Worm (Caenorhabditis elegans) whole organism, L3 larva: ENCODE measurements around the gene F54D5.9.

Experiments
- R02D3.7 ChIP-seq: fragments of 150-350 bp; optimal IDR thresholded peaks from 2 replicates; lab custom pipeline; 2014; ENCODE audit warnings: missing biosample characterization, missing genetic modification characterization
- aly-2 ChIP-seq: fragments of 150-350 bp; optimal IDR thresholded peaks from 2 replicates; lab custom pipeline; 2014; ENCODE audit warnings: missing biosample characterization, missing genetic modification characterization
- ceh-16 ChIP-seq: sonication (generic microtip); optimal IDR thresholded peaks from 2 replicates; lab custom pipeline; 2017; ENCODE audit warnings: missing biosample characterization, missing genetic modification characterization
- ceh-82 ChIP-seq: fragments of 150-350 bp; optimal IDR thresholded peaks from 2 replicates; lab custom pipeline; 2014; ENCODE audit warnings: missing biosample characterization, missing genetic modification characterization
- ceh-9 ChIP-seq: sonication (generic microtip); optimal IDR thresholded peaks from 2 replicates; lab custom pipeline; 2018; ENCODE audit warnings: missing biosample characterization, missing genetic modification characterization
- daf-12 ChIP-seq: fragments of 150-350 bp; optimal IDR thresholded peaks from 2 replicates; lab custom pipeline; 2014; ENCODE audit warnings: missing biosample characterization, missing genetic modification reagents, missing genetic modification characterization
- egl-27 ChIP-seq: sonication (generic microtip); optimal IDR thresholded peaks from 4 replicates; lab custom pipeline; 2017; ENCODE audit warnings: missing biosample characterization, missing genetic modification reagents, missing genetic modification characterization
- egl-5 ChIP-seq: fragments of 150-350 bp; optimal IDR thresholded peaks from 2 replicates; lab custom pipeline; 2017; ENCODE audit warnings: missing biosample characterization, missing genetic modification reagents, missing genetic modification characterization, inconsistent platforms
- elt-2 ChIP-seq: sonication (generic microtip); optimal IDR thresholded peaks from 2 replicates; lab custom pipeline; 2016; ENCODE audit warnings: missing genetic modification reagents, mild to moderate bottlenecking, missing genetic modification characterization, missing compliant biosample characterization
- elt-3 ChIP-seq, 3 experiments: fragments of 150-350 bp in 1 of 3; sonication (generic microtip) in 2 of 3; optimal IDR thresholded peaks; 2 replicates in 2 of 3; 4 replicates in 1 of 3; lab custom pipeline; 2014 to 2017; ENCODE audit warnings: missing biosample characterization in 3 of 3, missing genetic modification characterization in 3 of 3
- eor-1 ChIP-seq, 2 experiments: fragments of 150-350 bp; optimal IDR thresholded peaks; 2 replicates each; lab custom pipeline; 2014 to 2018; ENCODE audit warnings: missing biosample characterization in 2 of 2, missing genetic modification characterization in 2 of 2
- hmg-11 ChIP-seq: sonication (generic microtip); optimal IDR thresholded peaks from 2 replicates; lab custom pipeline; 2016; ENCODE audit warnings: missing genetic modification characterization, missing compliant biosample characterization
- lin-15B ChIP-seq: fragments of 150-350 bp; optimal IDR thresholded peaks from 2 replicates; lab custom pipeline; 2014; ENCODE audit warnings: missing biosample characterization, missing genetic modification characterization
- nfya-1 ChIP-seq: sonication (generic microtip); optimal IDR thresholded peaks from 2 replicates; lab custom pipeline; 2017; ENCODE audit warnings: missing genetic modification characterization, mild to moderate bottlenecking, missing compliant biosample characterization, antibody characterized with exemption, moderate library complexity; ENCODE audit not compliant: insufficient read depth
- nhr-11 ChIP-seq: fragments of 150-350 bp; optimal IDR thresholded peaks from 2 replicates; lab custom pipeline; 2014; ENCODE audit warnings: missing biosample characterization, missing genetic modification characterization
- nhr-12 ChIP-seq: fragments of 150-350 bp; optimal IDR thresholded peaks from 2 replicates; lab custom pipeline; 2014; ENCODE audit warnings: missing biosample characterization, missing genetic modification characterization
- nhr-23 ChIP-seq: fragments of 150-350 bp; optimal IDR thresholded peaks from 2 replicates; lab custom pipeline; 2014; ENCODE audit warnings: missing biosample characterization, missing genetic modification reagents, missing genetic modification characterization
- nhr-25 ChIP-seq: sonication (generic microtip); optimal IDR thresholded peaks from 2 replicates; lab custom pipeline; 2017; ENCODE audit warnings: missing biosample characterization, missing genetic modification characterization
- nhr-28 ChIP-seq: fragments of 150-350 bp; optimal IDR thresholded peaks from 2 replicates; lab custom pipeline; 2014; ENCODE audit warnings: missing biosample characterization, missing genetic modification characterization
- nhr-43 ChIP-seq: sonication (generic microtip); optimal IDR thresholded peaks from 2 replicates; lab custom pipeline; 2016; ENCODE audit warnings: mild to moderate bottlenecking, missing genetic modification characterization, missing compliant biosample characterization; ENCODE audit not compliant: poor library complexity, severe bottlenecking
- nhr-67 ChIP-seq: fragments of 150-350 bp; optimal IDR thresholded peaks from 2 replicates; lab custom pipeline; 2014; ENCODE audit warnings: missing biosample characterization, missing genetic modification characterization
- pha-4 ChIP-seq: fragments of 150-350 bp; optimal IDR thresholded peaks from 2 replicates; lab custom pipeline; 2014; ENCODE audit warnings: missing biosample characterization, missing genetic modification reagents, missing genetic modification characterization
- pqm-1 ChIP-seq: fragments of 150-350 bp; optimal IDR thresholded peaks from 2 replicates; lab custom pipeline; 2017; ENCODE audit warnings: missing biosample characterization, missing genetic modification characterization, inconsistent platforms
- sea-2 ChIP-seq: fragments of 150-350 bp; sonication (generic microtip); optimal IDR thresholded peaks from 4 replicates; lab custom pipeline; 2014; ENCODE audit warnings: missing biosample characterization, missing genetic modification reagents, missing genetic modification characterization
- skn-1 ChIP-seq: fragments of 150-350 bp; optimal IDR thresholded peaks from 2 replicates; lab custom pipeline; 2014; ENCODE audit warnings: missing biosample characterization, missing genetic modification characterization
- snpc-4 ChIP-seq: fragments of 150-350 bp; optimal IDR thresholded peaks from 2 replicates; lab custom pipeline; 2014; ENCODE audit warnings: missing biosample characterization, missing genetic modification characterization
- tbx-2 ChIP-seq: sonication (generic microtip); optimal IDR thresholded peaks from 2 replicates; lab custom pipeline; 2016; ENCODE audit warnings: mild to moderate bottlenecking, missing genetic modification characterization, missing compliant biosample characterization
- unc-62 ChIP-seq: fragments of 150-350 bp; sonication (generic microtip); optimal IDR thresholded peaks from 4 replicates; lab custom pipeline; 2014; ENCODE audit warnings: missing biosample characterization, missing genetic modification reagents, missing genetic modification characterization
- zag-1 ChIP-seq: fragments of 150-350 bp; optimal IDR thresholded peaks from 2 replicates; lab custom pipeline; 2014; ENCODE audit warnings: missing biosample characterization, missing genetic modification characterization
- ztf-4 ChIP-seq: fragments of 150-350 bp; optimal IDR thresholded peaks from 2 replicates; lab custom pipeline; 2014; ENCODE audit warnings: missing biosample characterization, missing genetic modification characterization

F54D5.9 gene

ce11 chrII:11578327-11578726, 33.7 kb upstream of the F54D5.9 start, which contains the start of gene smc-6:
Gene smc-6 (plus strand): TSS chrII:11578716.
- TF ChIP-seq ceh-82 (tag; lab: Kevin White, UChicago) (no peak), pha-4 (tag; lab: Kevin White, UChicago) (peak; percentile 60), lin-15B (peak; percentile 61), snpc-4 (peak; percentile 28), nhr-12 (tag; lab: Kevin White, UChicago) (no peak)

- TF ChIP-seq zag-1 (tag; lab: Kevin White, UChicago) (no peak), nhr-25 (tag; lab: Kevin White, UChicago) (no peak), ceh-16 (tag; lab: Kevin White, UChicago) (no peak), elt-3 (tag; optimal IDR thresholded peaks at IDR 0.05; lab: Kevin White, UChicago) (no peak), pha-4 (tag; lab: Kevin White, UChicago) (no peak), egl-27 (tag; lab: Kevin White, UChicago) (no peak), ztf-4 (tag; lab: Kevin White, UChicago) (no peak), nhr-43 (tag; lab: Kevin White, UChicago) (no peak), ceh-9 (tag; lab: Kevin White, UChicago) (no peak), daf-12 (no peak), nhr-12 (tag; lab: Kevin White, UChicago) (no peak), nhr-23 (tag; lab: Kevin White, UChicago) (no peak)
These were observed 33.2 kb upstream of the F54D5.9 start for ce11 chrII:11577861-11578260.

ce11 chrII:11577397-11577796, 32.8 kb upstream of the F54D5.9 start, which contains the start of gene pcs-1:
Gene pcs-1 (minus strand): TSS chrII:11577740.
- peak; percentile 53 for TF ChIP-seq elt-2 (tag; lab: Kevin White, UChicago)
- no peak for TF ChIP-seq egl-5 (tag; lab: Kevin White, UChicago)
- peak; percentile 10 for TF ChIP-seq pha-4 (tag; lab: Kevin White, UChicago)

- no peak for TF ChIP-seq skn-1 (tag; lab: Kevin White, UChicago)
- TF ChIP-seq nfya-1 (tag; lab: Kevin White, UChicago), result no peak
- TF ChIP-seq egl-27 (tag; lab: Kevin White, UChicago), result no peak
- no peak for TF ChIP-seq sea-2 (GFP tag; lab: Kevin White, UChicago)
- no peak for TF ChIP-seq pqm-1 (tag; lab: Kevin White, UChicago)
- no peak for TF ChIP-seq R02D3.7 (tag; lab: Kevin White, UChicago)
- TF ChIP-seq nhr-11 (tag; lab: Kevin White, UChicago), result no peak
- TF ChIP-seq nhr-12 (tag; lab: Kevin White, UChicago), result no peak
- no peak for TF ChIP-seq zag-1 (tag; lab: Kevin White, UChicago)
- TF ChIP-seq aly-2 (tag; lab: Kevin White, UChicago), result no peak
- no peak for TF ChIP-seq eor-1 (tag; optimal IDR thresholded peaks at IDR 0.05; lab: Kevin White, UChicago)
- TF ChIP-seq pha-4 (tag; lab: Kevin White, UChicago), result no peak
- no peak for TF ChIP-seq nhr-28 (tag; lab: Kevin White, UChicago)
- TF ChIP-seq unc-62 (GFP tag; lab: Kevin White, UChicago), result no peak
- TF ChIP-seq nhr-67 (tag; lab: Kevin White, UChicago), result no peak
- TF ChIP-seq nhr-43 (tag; lab: Kevin White, UChicago), result no peak
- TF ChIP-seq hmg-11 (tag; lab: Kevin White, UChicago), result no peak
These were observed 28.3 kb upstream of the F54D5.9 start, which contains the start of gene F54D5.2 for ce11 chrII:11572944-11573343. Gene F54D5.2 (plus strand): TSS chrII:11573180.

- TF ChIP-seq tbx-2 (tag; lab: Kevin White, UChicago) (no peak), pqm-1 (tag; lab: Kevin White, UChicago) (peak; percentile 75), elt-2 (tag; lab: Kevin White, UChicago) (peak; percentile 69), pha-4 (tag; lab: Kevin White, UChicago) (peak; percentile 19)
These were observed 26.7 kb upstream of the F54D5.9 start, which contains the start of gene F54D5.3 for ce11 chrII:11571260-11571854. Gene F54D5.3 (plus strand): TSS chrII:11571805.
